Worm (Caenorhabditis elegans): Measurements from ENCODE around the gene F25E5.8.

F25E5.8 gene

DNA sequence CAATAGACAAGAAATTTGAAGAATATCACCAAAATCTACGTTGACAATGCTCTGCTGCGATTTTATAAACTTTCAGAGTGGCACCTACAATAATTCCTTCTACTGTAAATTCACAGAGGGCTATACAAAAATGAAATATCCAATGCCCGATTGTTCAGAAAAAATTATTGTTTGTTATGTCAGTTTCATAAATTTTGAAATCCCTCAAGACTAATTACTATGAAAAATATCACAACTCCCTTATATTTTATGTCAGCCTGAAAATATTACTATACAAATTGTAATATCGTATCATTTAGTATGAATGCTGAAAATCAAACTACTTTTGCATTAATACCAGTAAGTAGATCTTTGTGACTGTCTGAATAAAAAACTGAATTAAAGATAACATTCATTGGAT is 35.1 kb upstream of the F25E5.8 start, which contains the start of gene srx-60:
TSS of gene srx-60 (plus strand) at position 301 of the 400 bp plus-strand sequence.
- TF ChIP-seq nhr-90 (tag; optimal IDR thresholded peaks at IDR 0.05; ENCODE audit: poor library complexity) (no peak), fkh-8 (tag; optimal IDR thresholded peaks at IDR 0.05) (no peak), nhr-71 (tag; optimal IDR thresholded peaks at IDR 0.05) (no peak), jun-1 (tag; optimal IDR thresholded peaks at IDR 0.05) (no peak), nhr-20 (tag; optimal IDR thresholded peaks at IDR 0.05) (no peak), lin-35 (GFP tag; optimal IDR thresholded peaks at IDR 0.05) (no peak), hlh-4 (tag; optimal IDR thresholded peaks at IDR 0.05) (no peak), lin-39 (tag; optimal IDR thresholded peaks at IDR 0.05) (no peak), nhr-12 (tag; optimal IDR thresholded peaks at IDR 0.05) (no peak), elt-3 (tag; optimal IDR thresholded peaks at IDR 0.05) (no peak), nhr-11 (tag; optimal IDR thresholded peaks at IDR 0.05) (no peak), pqm-1 (tag; optimal IDR thresholded peaks at IDR 0.05) (no peak), fos-1 (tag; optimal IDR thresholded peaks at IDR 0.05) (no peak), irx-1 (tag; optimal IDR thresholded peaks at IDR 0.05) (no peak)

DNA sequence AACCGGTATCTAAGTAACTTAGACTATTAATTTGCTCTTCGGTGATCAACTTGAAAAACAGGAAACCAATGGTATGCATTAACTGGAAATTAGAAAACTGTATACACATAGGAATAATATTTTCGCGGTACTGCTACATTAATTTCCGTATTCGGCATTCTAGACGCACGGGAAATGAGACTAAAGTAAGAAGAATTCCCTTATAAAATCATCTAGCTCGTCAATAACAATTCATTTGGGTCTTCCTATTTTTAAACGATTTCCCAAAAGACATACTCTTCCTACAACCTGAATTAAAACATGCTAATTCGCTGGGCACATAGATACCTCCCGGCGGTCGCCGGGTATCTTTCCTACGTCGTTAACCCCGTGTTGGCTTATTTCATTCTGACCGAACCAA is 33.4 kb upstream of the F25E5.8 start, which contains the start of gene srj-13:
TSS of gene srj-13 (plus strand) at position 301 of the 400 bp plus-strand sequence.
- TF ChIP-seq fos-1 (tag; optimal IDR thresholded peaks at IDR 0.05) (no peak), ceh-82 (tag; optimal IDR thresholded peaks at IDR 0.05) (no peak), aly-2 (tag; optimal IDR thresholded peaks at IDR 0.05) (no peak), zip-4 (GFP tag; optimal IDR thresholded peaks at IDR 0.05) (no peak), sup-37 (GFP tag; optimal IDR thresholded peaks at IDR 0.05) (no peak), nhr-19 (GFP tag; conservative IDR thresholded peaks at IDR 0.05) (no peak), hpl-2 (GFP tag; optimal IDR thresholded peaks at IDR 0.05) (no peak)

DNA sequence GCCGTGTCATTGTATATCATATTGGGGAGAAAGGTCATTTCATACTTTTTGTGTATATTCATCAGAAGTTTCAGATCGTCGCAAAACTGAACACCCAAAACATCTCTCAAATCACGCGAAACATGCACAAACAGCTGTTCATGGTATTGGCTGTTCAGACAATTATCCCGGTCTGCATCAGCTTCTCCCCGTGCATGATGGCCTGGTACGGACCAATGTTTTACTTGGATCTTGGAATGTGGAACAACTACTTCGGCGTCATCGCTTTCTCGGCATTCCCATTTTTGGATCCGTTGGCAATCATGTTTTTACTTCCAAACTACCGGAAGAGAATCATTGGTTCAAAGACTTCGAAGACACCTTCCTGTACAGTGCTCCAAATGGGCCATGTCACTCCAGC is 32.2 kb upstream of the F25E5.8 start:
- no peak for TF ChIP-seq lin-14 (GFP tag; optimal IDR thresholded peaks at IDR 0.05)
- TF ChIP-seq unc-86 (tag; optimal IDR thresholded peaks at IDR 0.05) = no peak
- TF ChIP-seq lin-39 (tag; optimal IDR thresholded peaks at IDR 0.05) = no peak
- TF ChIP-seq grh-1 (GFP tag; IDR thresholded peaks at IDR 0.05) = no peak
- TF ChIP-seq hlh-4 (tag; optimal IDR thresholded peaks at IDR 0.05) = no peak
- no peak for TF ChIP-seq ceh-90 (tag; optimal IDR thresholded peaks at IDR 0.05)
- no peak for TF ChIP-seq xbp-1 (tag; optimal IDR thresholded peaks at IDR 0.05)
- no peak for TF ChIP-seq nhr-20 (tag; optimal IDR thresholded peaks at IDR 0.05)
- no peak for TF ChIP-seq aha-1 (tag; optimal IDR thresholded peaks at IDR 0.05)
- TF ChIP-seq swsn-7 (tag; optimal IDR thresholded peaks at IDR 0.05) = no peak
- TF ChIP-seq egl-27 (tag; optimal IDR thresholded peaks at IDR 0.05) = no peak
- no peak for TF ChIP-seq efl-3 (GFP tag; optimal IDR thresholded peaks at IDR 0.05)
- no peak for TF ChIP-seq nhr-237 (tag; optimal IDR thresholded peaks at IDR 0.05)

DNA sequence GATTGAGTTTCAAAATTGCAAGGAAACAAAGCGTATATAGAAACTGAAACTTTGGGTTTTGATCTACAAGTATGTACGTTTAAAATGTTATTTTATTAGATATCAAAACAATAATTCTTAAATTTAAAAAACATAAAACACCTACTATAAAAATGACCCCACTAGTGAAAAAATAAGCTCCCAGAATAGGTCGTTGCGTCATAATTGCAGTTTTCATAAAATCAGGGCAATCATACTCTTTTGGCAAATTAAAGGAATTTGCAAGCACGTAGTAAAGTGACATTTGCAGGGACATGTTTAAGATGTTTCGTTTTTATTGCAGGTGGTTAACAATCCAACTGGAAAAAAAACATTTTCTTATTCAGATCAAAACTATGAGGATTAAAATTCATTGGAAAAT is 27.2 kb upstream of the F25E5.8 start, which contains the start of gene srt-6:
TSS of gene srt-6 (minus strand) at position 295 of the 400 bp plus-strand sequence.
- no peak for TF ChIP-seq grh-1 (GFP tag; IDR thresholded peaks at IDR 0.05)

DNA sequence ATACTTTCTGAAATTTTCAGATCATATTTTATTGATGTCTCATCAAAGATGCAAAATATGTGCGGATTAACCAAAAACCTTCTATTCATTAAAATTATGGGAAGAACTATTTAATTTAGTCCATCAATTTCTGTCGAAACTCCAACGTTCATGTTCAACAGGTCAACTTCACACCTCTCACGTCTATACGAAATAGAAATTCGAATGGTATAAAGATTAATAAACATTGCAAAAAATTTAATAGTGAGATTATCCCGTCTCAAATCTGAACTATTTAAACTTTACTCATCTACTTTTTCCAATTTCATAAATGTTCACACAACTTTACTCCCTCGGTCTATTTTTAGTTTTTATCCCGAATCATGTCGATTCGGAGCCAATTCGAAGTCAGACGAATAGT is 26.1 kb upstream of the F25E5.8 start, which contains the start of gene R13D7.2:
TSS of gene R13D7.2 (plus strand) at position 301 of the 400 bp plus-strand sequence.
- TF ChIP-seq lin-35 (GFP tag; optimal IDR thresholded peaks at IDR 0.05) = no peak
- TF ChIP-seq F16B12.6 (tag; optimal IDR thresholded peaks at IDR 0.05) = no peak
- no peak for TF ChIP-seq nhr-76 (tag; optimal IDR thresholded peaks at IDR 0.05)
- no peak for TF ChIP-seq nhr-77 (tag; optimal IDR thresholded peaks at IDR 0.05)
- TF ChIP-seq ztf-11 (tag; optimal IDR thresholded peaks at IDR 0.05) = no peak
